Worm (Caenorhabditis elegans) whole organism, midembryonic: ENCODE results near the gene pcn-1.

Experiments
- T22C8.4 ChIP-seq: fragments of 200-800 bp; sonication (Bioruptor generic); IDR thresholded peaks from 2 replicates; pipeline ENCODE4 v1.3.6; 2022; ENCODE audit warnings: missing genetic modification characterization, missing compliant biosample characterization
- cog-1 ChIP-seq: sonication (generic microtip); optimal IDR thresholded peaks from 2 replicates; lab custom pipeline; 2016; ENCODE audit warnings: missing genetic modification characterization, missing compliant biosample characterization
- flt-1 ChIP-seq: fragments of 200-800 bp; sonication (Bioruptor generic); IDR thresholded peaks from 2 replicates; pipeline ENCODE4 v1.3.6; 2022; ENCODE audit warnings: missing genetic modification characterization, missing compliant biosample characterization
- klf-2 ChIP-seq: fragments of 200-800 bp; sonication (Bioruptor generic); conservative IDR thresholded peaks from 2 replicates; pipeline ENCODE4 v1.3.6; 2022; ENCODE audit warnings: missing genetic modification reagents, missing genetic modification characterization, missing compliant biosample characterization
- med-1 ChIP-seq: sonication (generic microtip); optimal IDR thresholded peaks from 2 replicates; lab custom pipeline; 2017; ENCODE audit warnings: missing genetic modification characterization, mild to moderate bottlenecking, missing compliant biosample characterization, antibody characterized with exemption, missing genetic modification reagents; ENCODE audit not compliant: insufficient read depth
- ref-1 ChIP-seq: fragments of 200-800 bp; sonication (Bioruptor generic); conservative IDR thresholded peaks from 2 replicates; pipeline ENCODE4 v1.3.6; 2022; ENCODE audit warnings: missing genetic modification reagents, missing genetic modification characterization, missing compliant biosample characterization
- tab-1 ChIP-seq: fragments of 200-800 bp; sonication (Bioruptor generic); IDR thresholded peaks from 2 replicates; pipeline ENCODE4 v1.3.6; 2022; ENCODE audit warnings: missing genetic modification characterization, missing compliant biosample characterization
- ztf-23 ChIP-seq: fragments of 200-800 bp; sonication (Bioruptor generic); IDR thresholded peaks from 2 replicates; pipeline ENCODE4 v1.3.6; 2022; ENCODE audit warnings: missing genetic modification reagents, missing genetic modification characterization, missing compliant biosample characterization
- ztf-29 ChIP-seq: fragments of 200-800 bp; sonication (Bioruptor generic); IDR thresholded peaks from 2 replicates; pipeline ENCODE4 v1.3.6; 2022; ENCODE audit warnings: missing genetic modification reagents, missing genetic modification characterization, missing compliant biosample characterization

Gene pcn-1

DNA sequence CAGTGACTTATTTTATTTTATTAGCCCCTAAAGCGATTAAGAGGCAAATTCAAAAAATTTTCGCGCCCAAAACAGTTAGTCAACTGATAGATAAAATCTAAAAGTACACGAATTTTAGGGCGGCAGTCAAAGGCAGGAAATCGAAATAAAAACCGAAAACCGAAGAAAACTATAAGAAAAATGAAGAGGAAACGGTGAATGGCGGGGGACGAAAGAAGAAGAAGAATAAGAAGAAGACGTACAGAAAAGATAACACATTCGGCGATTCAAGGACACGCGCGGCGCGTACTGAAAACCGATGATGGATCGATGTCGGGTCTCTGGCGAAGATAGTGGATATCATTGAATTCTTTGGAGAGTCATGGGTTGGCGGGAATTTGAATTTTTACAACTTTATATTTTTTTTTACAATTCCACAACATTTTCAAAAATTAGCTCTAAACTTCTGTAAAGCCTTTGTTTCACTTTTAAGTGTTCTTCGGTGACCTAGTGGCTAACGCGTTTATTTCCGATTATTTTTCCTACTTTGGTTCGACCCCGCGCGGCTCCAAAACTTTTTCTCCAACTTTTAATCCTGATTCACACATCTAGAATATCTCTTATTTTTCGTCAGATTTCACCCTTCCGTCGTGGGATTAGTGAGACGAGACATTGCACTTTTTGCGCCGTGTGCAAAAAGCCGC, 18.2 kb downstream of the pcn-1 start:
- TF ChIP-seq ztf-23: no peak

DNA sequence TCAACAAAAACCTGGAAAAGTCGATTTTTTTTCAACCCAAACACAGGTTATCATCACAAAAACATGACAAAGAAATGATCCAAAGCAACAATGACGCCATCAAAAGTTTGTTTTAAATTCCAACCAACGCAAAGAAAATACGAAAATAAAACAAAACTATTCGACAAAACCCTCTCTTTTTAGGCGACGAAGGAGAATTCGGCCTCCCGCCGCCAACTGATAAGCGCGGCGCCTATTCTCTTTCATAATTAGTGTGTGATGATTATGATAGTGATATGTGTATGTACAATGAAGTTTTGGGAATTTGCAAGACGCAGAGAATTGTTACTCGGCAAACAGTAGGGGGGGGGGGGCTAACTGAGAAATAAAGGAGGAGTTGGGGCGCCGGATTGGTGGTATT, 20.0 kb downstream of the pcn-1 start:
- TF ChIP-seq ztf-29: no peak
- TF ChIP-seq ztf-23: no peak
- TF ChIP-seq ref-1 (GFP tag; lab: Robert Waterston, UW): no peak
- no peak for TF ChIP-seq tab-1
- no peak for TF ChIP-seq T22C8.4 (GFP tag; lab: Robert Waterston, UW)
- TF ChIP-seq flt-1 (GFP tag; lab: Robert Waterston, UW): no peak
- no peak for TF ChIP-seq med-1 (GFP tag; lab: Kevin White, UChicago)
- TF ChIP-seq cog-1 (tag; lab: Kevin White, UChicago): no peak
- TF ChIP-seq klf-2 (GFP tag; lab: Robert Waterston, UW): no peak

DNA sequence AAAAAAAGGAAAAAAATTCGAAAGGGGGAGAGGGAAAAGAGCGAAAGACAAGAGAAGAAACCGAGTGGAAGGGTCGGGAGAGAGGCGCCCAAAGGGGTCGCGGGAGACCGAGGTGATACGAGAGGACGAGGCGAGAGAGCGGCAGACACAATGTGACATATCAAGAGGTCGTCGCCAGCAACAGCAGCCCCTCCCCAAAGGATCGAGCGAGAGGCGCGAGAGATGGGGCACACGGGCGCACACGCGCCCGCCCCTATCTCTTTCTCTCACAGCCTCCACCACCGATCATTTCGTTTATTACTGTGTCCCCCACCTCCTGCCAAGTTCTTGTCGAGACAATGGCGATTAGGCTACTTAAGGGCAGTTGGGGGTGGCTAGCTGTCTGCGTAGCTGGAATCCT, 21.1 kb downstream of the pcn-1 start:
- peak; percentile 61; the same call in 1 of the 2 replicates for TF ChIP-seq flt-1 (GFP tag; lab: Robert Waterston, UW)
- no peak for TF ChIP-seq ztf-29
- TF ChIP-seq klf-2 (GFP tag; lab: Robert Waterston, UW): 0 out of 2 replicates have a peak, but pooled peaks have one; percentile 45

DNA sequence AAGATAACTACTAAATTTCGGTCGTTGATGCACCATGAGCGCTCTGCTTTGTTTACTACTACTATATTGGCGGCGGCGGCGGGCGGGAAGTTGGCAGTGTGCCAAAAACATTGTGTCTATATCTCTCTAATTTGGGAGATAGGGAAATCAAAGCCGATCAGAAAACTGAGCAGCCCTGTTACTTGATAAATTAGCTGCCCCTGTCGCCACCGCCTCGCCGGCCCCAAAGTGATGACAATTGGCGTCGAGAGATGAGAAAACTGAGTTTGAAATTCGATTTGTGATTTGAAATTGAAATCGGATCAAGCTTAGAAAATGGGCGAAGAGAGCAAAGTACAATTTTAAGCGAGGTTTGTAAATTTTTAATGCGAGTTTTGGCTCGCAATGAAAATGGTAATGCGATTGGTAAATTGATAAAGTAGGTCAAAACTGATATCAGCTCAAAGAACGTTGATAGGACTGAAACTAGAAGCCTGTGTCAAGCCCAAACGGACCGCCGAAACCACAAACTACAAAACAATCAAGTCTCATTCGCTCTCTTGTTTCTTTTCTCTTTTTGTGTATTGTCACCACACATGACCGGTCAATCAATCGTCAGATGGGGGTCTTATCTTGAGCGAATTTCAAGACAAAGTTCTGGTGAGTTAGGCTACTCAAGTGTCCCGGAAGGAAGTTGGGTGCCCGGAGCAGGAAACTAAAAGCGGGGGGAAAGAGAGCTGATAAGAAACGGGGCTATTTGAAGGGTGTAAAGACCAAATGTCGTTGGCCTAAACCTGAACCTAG, 22.0 kb downstream of the pcn-1 start:
- TF ChIP-seq ztf-29 (no peak), flt-1 (GFP tag; lab: Robert Waterston, UW) (no peak), cog-1 (tag; lab: Kevin White, UChicago) (no peak), ztf-23 (no peak), klf-2 (GFP tag; lab: Robert Waterston, UW) (no peak), T22C8.4 (GFP tag; lab: Robert Waterston, UW) (no peak), tab-1 (no peak), ref-1 (GFP tag; lab: Robert Waterston, UW) (no peak), med-1 (GFP tag; lab: Kevin White, UChicago) (no peak)

DNA sequence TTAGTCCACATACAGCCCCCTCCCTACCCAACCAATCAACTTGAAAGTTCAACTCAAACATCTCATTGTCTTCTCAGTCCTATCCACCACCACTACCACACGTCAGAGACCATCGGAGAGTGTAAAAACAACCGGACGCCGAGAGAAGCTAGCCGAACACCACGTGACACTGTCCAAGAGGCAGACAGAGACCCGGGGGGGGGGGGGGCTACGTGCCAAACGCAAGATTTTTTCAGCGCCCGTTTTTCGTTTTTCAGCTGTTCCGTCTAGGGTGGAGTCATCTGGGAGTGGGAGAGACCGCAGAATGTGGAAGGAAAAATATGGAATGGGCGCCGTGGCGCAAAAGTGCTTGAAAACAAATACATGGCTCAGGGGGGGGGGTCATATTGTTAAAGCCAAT, 23.3 kb downstream of the pcn-1 start:
- TF ChIP-seq cog-1 (tag; lab: Kevin White, UChicago) (no peak), T22C8.4 (GFP tag; lab: Robert Waterston, UW) (no peak), ztf-23 (no peak), flt-1 (GFP tag; lab: Robert Waterston, UW) (no peak), ref-1 (GFP tag; lab: Robert Waterston, UW) (no peak), ztf-29 (no peak)

DNA sequence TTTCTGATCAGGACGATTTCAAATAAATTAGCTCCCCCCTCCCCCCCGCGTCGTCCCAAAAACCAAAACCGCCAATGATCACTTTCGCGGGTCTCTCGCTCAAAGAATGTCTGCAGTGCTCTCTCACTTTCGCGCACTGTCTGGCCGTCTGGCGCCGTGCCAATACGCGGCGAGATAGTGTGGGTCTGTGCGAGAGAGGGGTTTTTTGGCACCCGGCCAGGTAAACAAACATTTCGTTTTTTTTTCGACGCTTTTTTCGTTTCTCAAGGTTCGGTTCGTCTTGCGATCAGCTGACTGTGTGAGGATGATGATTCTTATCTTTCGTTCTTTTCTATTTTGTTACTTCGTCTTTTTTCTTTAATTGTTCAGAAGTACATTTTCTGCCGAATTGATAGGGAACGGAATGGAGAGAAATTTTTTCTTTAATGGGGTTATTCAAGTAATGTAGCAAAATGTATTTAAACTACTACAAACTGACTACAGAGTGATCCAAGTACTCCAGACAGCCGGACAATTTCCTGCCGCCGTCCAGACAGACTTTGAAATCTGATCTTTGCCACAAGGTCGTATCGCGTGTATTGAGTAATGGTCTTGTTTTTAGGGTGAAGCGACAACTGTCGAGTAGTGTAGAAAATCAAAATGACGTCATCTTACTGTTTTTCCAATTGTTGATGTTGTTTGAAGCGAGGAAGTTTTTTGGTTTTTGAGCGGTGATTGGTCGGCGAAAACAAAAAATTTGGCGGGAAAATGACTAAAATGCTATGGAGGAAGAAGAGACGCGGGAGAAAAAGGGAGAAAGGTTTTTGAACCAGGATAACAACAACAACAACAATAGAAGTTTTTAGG, 24.9 kb downstream of the pcn-1 start:
- TF ChIP-seq med-1 (GFP tag; lab: Kevin White, UChicago): no peak
- TF ChIP-seq cog-1 (tag; lab: Kevin White, UChicago): no peak
- TF ChIP-seq ref-1 (GFP tag; lab: Robert Waterston, UW): no peak
- no peak for TF ChIP-seq ztf-29
- TF ChIP-seq flt-1 (GFP tag; lab: Robert Waterston, UW): no peak
- no peak for TF ChIP-seq ztf-23
- TF ChIP-seq tab-1: no peak
- TF ChIP-seq klf-2 (GFP tag; lab: Robert Waterston, UW): no peak
- no peak for TF ChIP-seq T22C8.4 (GFP tag; lab: Robert Waterston, UW)

DNA sequence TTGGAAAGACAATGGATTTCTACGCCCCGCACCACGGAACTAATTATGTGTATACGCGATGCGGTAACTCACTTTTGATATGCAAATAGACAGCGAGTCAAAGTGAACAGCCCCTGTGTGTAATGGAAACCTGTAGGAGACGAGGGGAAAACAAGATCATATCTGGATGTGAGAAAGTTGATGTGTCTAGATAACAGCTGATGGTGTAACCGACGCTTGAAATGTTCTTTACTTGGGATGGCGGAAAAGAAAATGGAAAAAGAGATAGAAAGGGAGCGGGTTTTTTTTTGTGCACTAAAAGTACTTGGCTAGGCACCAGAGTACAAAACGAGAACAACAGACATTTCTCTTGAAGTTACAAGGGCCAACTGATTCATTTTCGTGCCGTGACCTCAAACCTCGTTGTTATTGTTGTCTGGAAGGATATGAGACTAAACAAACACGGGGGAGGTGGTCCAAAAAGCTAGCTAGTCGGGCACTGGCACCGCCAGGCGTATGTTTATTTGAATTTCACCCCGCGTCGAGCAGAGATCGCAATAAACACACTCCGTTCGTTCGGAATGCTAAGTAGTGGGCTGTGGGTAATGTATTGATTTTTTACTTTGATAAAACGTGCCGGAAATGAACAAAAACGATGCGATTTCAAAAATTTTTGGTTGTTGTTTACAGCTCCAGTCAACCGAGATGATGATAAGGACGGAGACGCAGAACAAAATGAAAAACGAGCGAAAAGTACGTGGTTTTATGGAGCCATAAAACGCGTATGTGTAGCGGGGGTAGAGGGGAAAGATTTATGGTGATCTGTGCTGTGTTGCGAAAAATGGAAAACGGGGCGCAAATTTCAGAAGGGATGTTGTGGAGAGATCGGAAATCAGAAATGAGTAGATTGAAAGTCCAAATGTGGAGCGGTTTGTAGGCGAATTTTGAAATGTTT, 27.1 kb downstream of the pcn-1 start:
- TF ChIP-seq tab-1: no peak
- TF ChIP-seq ztf-29: no peak
- no peak for TF ChIP-seq med-1 (GFP tag; lab: Kevin White, UChicago)
- no peak for TF ChIP-seq cog-1 (tag; lab: Kevin White, UChicago)
- no peak for TF ChIP-seq klf-2 (GFP tag; lab: Robert Waterston, UW)
- TF ChIP-seq ref-1 (GFP tag; lab: Robert Waterston, UW): no peak
- TF ChIP-seq T22C8.4 (GFP tag; lab: Robert Waterston, UW): no peak
- TF ChIP-seq flt-1 (GFP tag; lab: Robert Waterston, UW): no peak
- TF ChIP-seq ztf-23: no peak

DNA sequence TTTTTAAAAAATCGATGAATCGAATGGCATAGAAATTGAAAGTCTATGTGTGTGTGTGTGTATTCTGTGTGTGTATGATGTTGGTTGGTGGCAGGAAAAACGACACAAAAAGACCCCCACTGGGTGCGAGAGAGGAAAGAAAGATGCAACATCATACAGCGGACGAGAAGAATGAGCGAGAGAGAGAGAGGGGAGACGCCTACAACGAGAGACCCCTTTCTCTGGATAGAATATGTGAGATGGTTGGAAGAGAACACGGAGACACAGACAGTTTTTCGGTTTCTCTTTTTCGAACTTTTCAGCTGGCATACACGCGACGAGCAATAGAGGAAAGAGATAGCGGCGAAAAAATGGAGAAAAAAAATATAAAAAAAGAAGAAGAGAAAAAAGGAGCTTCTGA, 29.4 kb downstream of the pcn-1 start:
- no peak for TF ChIP-seq ztf-29
- TF ChIP-seq flt-1 (GFP tag; lab: Robert Waterston, UW): peak; percentile 52; the same call in 1 of the 2 replicates
